Worm (Caenorhabditis elegans) whole organism, L3 larva: Measurements from ENCODE around the gene dyf-19.

Experiments
- R02D3.7 ChIP-seq: fragments of 150-350 bp; optimal IDR thresholded peaks from 2 replicates; lab custom pipeline; 2014; ENCODE audit warnings: missing biosample characterization, missing genetic modification characterization
- ZK546.5 ChIP-seq: sonication (generic microtip); optimal IDR thresholded peaks from 2 replicates; lab custom pipeline; 2017; ENCODE audit warnings: missing biosample characterization, missing genetic modification characterization
- ama-1 ChIP-seq: fragments of 150-350 bp; optimal IDR thresholded peaks from 2 replicates; lab custom pipeline; 2018
- ceh-16 ChIP-seq: sonication (generic microtip); optimal IDR thresholded peaks from 2 replicates; lab custom pipeline; 2017; ENCODE audit warnings: missing biosample characterization, missing genetic modification characterization
- ceh-28 ChIP-seq: fragments of 150-350 bp; optimal IDR thresholded peaks from 2 replicates; lab custom pipeline; 2014; ENCODE audit warnings: missing biosample characterization, missing genetic modification reagents, missing genetic modification characterization
- ceh-82 ChIP-seq: fragments of 150-350 bp; optimal IDR thresholded peaks from 2 replicates; lab custom pipeline; 2014; ENCODE audit warnings: missing biosample characterization, missing genetic modification characterization
- ceh-9 ChIP-seq: sonication (generic microtip); optimal IDR thresholded peaks from 2 replicates; lab custom pipeline; 2018; ENCODE audit warnings: missing biosample characterization, missing genetic modification characterization
- daf-12 ChIP-seq: fragments of 150-350 bp; optimal IDR thresholded peaks from 2 replicates; lab custom pipeline; 2014; ENCODE audit warnings: missing biosample characterization, missing genetic modification reagents, missing genetic modification characterization
- egl-27 ChIP-seq: sonication (generic microtip); optimal IDR thresholded peaks from 4 replicates; lab custom pipeline; 2017; ENCODE audit warnings: missing biosample characterization, missing genetic modification reagents, missing genetic modification characterization
- egl-5 ChIP-seq: fragments of 150-350 bp; optimal IDR thresholded peaks from 2 replicates; lab custom pipeline; 2017; ENCODE audit warnings: missing biosample characterization, missing genetic modification reagents, missing genetic modification characterization, inconsistent platforms
- elt-1 ChIP-seq: fragments of 150-350 bp; optimal IDR thresholded peaks from 2 replicates; lab custom pipeline; 2014; ENCODE audit warnings: missing biosample characterization, missing genetic modification characterization
- elt-2 ChIP-seq: sonication (generic microtip); optimal IDR thresholded peaks from 2 replicates; lab custom pipeline; 2016; ENCODE audit warnings: missing genetic modification reagents, mild to moderate bottlenecking, missing genetic modification characterization, missing compliant biosample characterization
- eor-1 ChIP-seq, 2 experiments: fragments of 150-350 bp; optimal IDR thresholded peaks; 2 replicates each; lab custom pipeline; 2014 to 2018; ENCODE audit warnings: missing biosample characterization in 2 of 2, missing genetic modification characterization in 2 of 2
- fkh-10 ChIP-seq: sonication (generic microtip); optimal IDR thresholded peaks from 2 replicates; lab custom pipeline; 2017; ENCODE audit warnings: missing biosample characterization, missing genetic modification reagents, missing genetic modification characterization
- fos-1 ChIP-seq: fragments of 150-350 bp; optimal IDR thresholded peaks from 2 replicates; lab custom pipeline; 2014; ENCODE audit warnings: missing biosample characterization, missing genetic modification characterization
- hmg-11 ChIP-seq: sonication (generic microtip); optimal IDR thresholded peaks from 2 replicates; lab custom pipeline; 2016; ENCODE audit warnings: missing genetic modification characterization, missing compliant biosample characterization
- jun-1 ChIP-seq: fragments of 150-350 bp; optimal IDR thresholded peaks from 2 replicates; lab custom pipeline; 2014; ENCODE audit warnings: missing biosample characterization, missing genetic modification reagents, missing genetic modification characterization
- lin-15B ChIP-seq: fragments of 150-350 bp; optimal IDR thresholded peaks from 2 replicates; lab custom pipeline; 2014; ENCODE audit warnings: missing biosample characterization, missing genetic modification characterization
- lin-39 ChIP-seq: fragments of 150-350 bp; optimal IDR thresholded peaks from 2 replicates; lab custom pipeline; 2018; ENCODE audit warnings: missing biosample characterization, missing genetic modification reagents, missing genetic modification characterization
- lsy-12 ChIP-seq: sonication (generic microtip); optimal IDR thresholded peaks from 2 replicates; lab custom pipeline; 2016; ENCODE audit warnings: mild to moderate bottlenecking, missing genetic modification characterization, missing compliant biosample characterization
- mdl-1 ChIP-seq: fragments of 150-350 bp; optimal IDR thresholded peaks from 2 replicates; lab custom pipeline; 2014; ENCODE audit warnings: missing biosample characterization, missing genetic modification characterization
- nfya-1 ChIP-seq: sonication (generic microtip); optimal IDR thresholded peaks from 2 replicates; lab custom pipeline; 2017; ENCODE audit warnings: missing genetic modification characterization, mild to moderate bottlenecking, missing compliant biosample characterization, antibody characterized with exemption, moderate library complexity; ENCODE audit not compliant: insufficient read depth
- nhr-23 ChIP-seq: fragments of 150-350 bp; optimal IDR thresholded peaks from 2 replicates; lab custom pipeline; 2014; ENCODE audit warnings: missing biosample characterization, missing genetic modification reagents, missing genetic modification characterization
- nhr-25 ChIP-seq: sonication (generic microtip); optimal IDR thresholded peaks from 2 replicates; lab custom pipeline; 2017; ENCODE audit warnings: missing biosample characterization, missing genetic modification characterization
- nhr-28 ChIP-seq: fragments of 150-350 bp; optimal IDR thresholded peaks from 2 replicates; lab custom pipeline; 2014; ENCODE audit warnings: missing biosample characterization, missing genetic modification characterization
- nhr-43 ChIP-seq: sonication (generic microtip); optimal IDR thresholded peaks from 2 replicates; lab custom pipeline; 2016; ENCODE audit warnings: mild to moderate bottlenecking, missing genetic modification characterization, missing compliant biosample characterization; ENCODE audit not compliant: poor library complexity, severe bottlenecking
- nhr-77 ChIP-seq: fragments of 150-350 bp; optimal IDR thresholded peaks from 2 replicates; lab custom pipeline; 2014; ENCODE audit warnings: missing biosample characterization, missing genetic modification characterization
- pha-4 ChIP-seq: fragments of 150-350 bp; optimal IDR thresholded peaks from 2 replicates; lab custom pipeline; 2014; ENCODE audit warnings: missing biosample characterization, missing genetic modification reagents, missing genetic modification characterization
- snpc-4 ChIP-seq: fragments of 150-350 bp; optimal IDR thresholded peaks from 2 replicates; lab custom pipeline; 2014; ENCODE audit warnings: missing biosample characterization, missing genetic modification characterization
- unc-39 ChIP-seq: sonication (generic microtip); optimal IDR thresholded peaks from 4 replicates; lab custom pipeline; 2017; ENCODE audit warnings: missing biosample characterization, missing genetic modification characterization
- unc-62 ChIP-seq: fragments of 150-350 bp; sonication (generic microtip); optimal IDR thresholded peaks from 4 replicates; lab custom pipeline; 2014; ENCODE audit warnings: missing biosample characterization, missing genetic modification reagents, missing genetic modification characterization
- zag-1 ChIP-seq: fragments of 150-350 bp; optimal IDR thresholded peaks from 2 replicates; lab custom pipeline; 2014; ENCODE audit warnings: missing biosample characterization, missing genetic modification characterization
- ztf-11 ChIP-seq: fragments of 150-350 bp; optimal IDR thresholded peaks from 2 replicates; lab custom pipeline; 2014; ENCODE audit warnings: missing biosample characterization, missing genetic modification characterization
- ztf-4 ChIP-seq: fragments of 150-350 bp; optimal IDR thresholded peaks from 2 replicates; lab custom pipeline; 2014; ENCODE audit warnings: missing biosample characterization, missing genetic modification characterization

The dyf-19 gene

DNA sequence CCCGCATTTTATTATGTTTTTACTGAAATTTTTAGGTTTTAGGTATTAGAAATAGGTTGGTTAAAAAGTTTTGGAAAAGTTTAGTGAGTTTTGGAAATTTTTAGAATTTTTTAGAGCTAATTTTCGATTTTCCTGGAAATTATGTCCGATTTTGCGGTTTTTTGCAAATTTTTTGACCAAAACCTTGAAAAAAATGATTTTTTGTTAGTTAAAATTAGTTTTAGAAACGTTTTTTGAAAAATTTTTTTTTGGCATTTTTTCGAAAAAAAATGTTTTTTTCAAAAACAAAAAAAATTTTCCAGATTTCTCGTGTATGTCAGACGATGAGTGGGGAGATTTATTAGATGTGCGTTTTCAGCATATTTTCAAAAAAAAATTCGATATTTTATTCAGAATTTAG is at the start of gene dyf-19:
dyf-19 (plus strand) TSS at position 301 of the 400 bp plus-strand sequence.
- TF ChIP-seq elt-2 (no peak), eor-1 (tag; optimal IDR thresholded peaks at IDR 0.05; lab: Kevin White, UChicago) (no peak), ceh-9 (tag; lab: Kevin White, UChicago) (no peak), unc-39 (tag; lab: Kevin White, UChicago) (no peak), mdl-1 (tag; lab: Kevin White, UChicago) (no peak), zag-1 (tag; lab: Kevin White, UChicago) (no peak), nhr-43 (tag; lab: Kevin White, UChicago) (no peak), ZK546.5 (tag; lab: Kevin White, UChicago) (no peak), ceh-82 (no peak), nhr-28 (tag; lab: Kevin White, UChicago) (no peak), fos-1 (no peak)
- TF ChIP-seq, all 47 proteins: peak for 0

DNA sequence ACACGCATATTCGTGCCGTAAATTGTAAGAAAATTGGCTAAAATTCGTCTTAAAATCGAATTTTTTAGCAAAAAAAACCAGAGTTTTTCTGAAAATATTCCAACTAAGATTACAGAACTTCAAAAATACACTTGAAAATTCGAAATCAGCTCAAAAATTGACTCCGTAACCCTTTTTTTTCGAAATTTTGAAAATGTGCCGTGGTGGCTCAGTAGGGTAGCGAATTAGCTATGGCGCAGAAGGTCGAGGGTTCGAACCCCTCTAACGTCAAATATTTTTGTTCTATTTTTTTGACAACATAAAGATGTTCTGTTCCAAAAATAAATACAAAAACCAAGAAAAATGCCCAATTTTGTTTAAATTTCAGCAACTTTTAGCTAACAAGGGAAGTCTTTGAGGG is 45.3 kb upstream of the dyf-19 start:
- TF ChIP-seq zag-1 (tag; lab: Kevin White, UChicago) = no peak
- TF ChIP-seq jun-1 = no peak
- TF ChIP-seq fos-1 = no peak
- no peak for TF ChIP-seq lin-15B
- no peak for TF ChIP-seq egl-5 (tag; lab: Kevin White, UChicago)
- no peak for TF ChIP-seq nfya-1 (tag; lab: Kevin White, UChicago)
- TF ChIP-seq nhr-25 (tag; lab: Kevin White, UChicago) = no peak
- no peak for TF ChIP-seq ceh-16 (tag; lab: Kevin White, UChicago)
- no peak for TF ChIP-seq mdl-1 (tag; lab: Kevin White, UChicago)
- no peak for TF ChIP-seq pha-4 (tag; lab: Kevin White, UChicago)
- no peak for TF ChIP-seq R02D3.7 (tag; lab: Kevin White, UChicago)
- TF ChIP-seq nhr-43 (tag; lab: Kevin White, UChicago) = no peak
- TF ChIP-seq, all 47 proteins: peak for 0

DNA sequence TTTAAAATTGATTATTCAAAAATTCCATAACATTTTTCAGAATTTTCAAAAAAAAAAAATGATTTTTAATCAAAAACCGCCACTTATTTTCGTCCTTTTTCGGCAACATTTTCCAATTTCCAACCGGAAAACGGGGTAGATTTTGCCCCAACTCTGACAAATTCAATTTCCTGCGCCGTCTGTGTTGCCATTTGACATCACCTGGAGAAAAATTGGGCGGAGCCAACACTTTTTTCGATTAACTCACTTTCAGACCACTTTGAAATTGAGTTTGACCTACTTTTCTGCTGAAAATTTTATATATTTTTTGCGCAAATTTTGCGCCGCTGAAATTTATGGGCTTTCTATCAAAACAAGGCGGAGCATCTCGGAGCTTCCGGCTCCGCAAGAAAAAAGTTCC is 42.6 kb upstream of the dyf-19 start:
- TF ChIP-seq lin-15B = no peak
- no peak for TF ChIP-seq nhr-43 (tag; lab: Kevin White, UChicago)
- TF ChIP-seq lsy-12 (tag; lab: Kevin White, UChicago) = no peak
- no peak for TF ChIP-seq ztf-11 (tag; lab: Kevin White, UChicago)
- no peak for TF ChIP-seq mdl-1 (tag; lab: Kevin White, UChicago)
- TF ChIP-seq elt-2 = no peak
- no peak for TF ChIP-seq unc-39 (tag; lab: Kevin White, UChicago)
- TF ChIP-seq egl-5 (tag; lab: Kevin White, UChicago) = no peak
- no peak for TF ChIP-seq fkh-10 (GFP tag; lab: Kevin White, UChicago)
- TF ChIP-seq egl-27 = no peak
- TF ChIP-seq lin-39 = no peak
- TF ChIP-seq zag-1 (tag; lab: Kevin White, UChicago) = no peak
- TF ChIP-seq, all 47 proteins: peak for 0

DNA sequence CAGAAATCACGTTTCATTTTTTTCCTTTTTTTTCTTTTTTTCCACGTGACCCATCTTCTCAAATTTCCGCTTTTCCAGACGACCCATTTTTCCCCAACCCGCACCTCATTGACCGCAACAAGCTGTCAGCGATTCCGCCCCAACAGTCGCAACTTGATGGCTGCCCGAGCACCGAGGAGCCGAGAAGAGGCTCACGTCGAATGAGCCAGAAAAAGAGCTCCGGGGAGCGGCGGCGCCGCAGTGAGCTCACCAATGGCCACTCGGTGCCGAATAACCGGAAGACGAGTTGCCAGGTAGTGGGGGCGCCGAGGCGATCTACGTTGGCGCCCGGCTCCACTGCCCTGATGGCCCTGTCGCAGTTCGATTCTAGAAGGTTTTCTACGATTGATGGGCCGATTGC is 34.0 kb upstream of the dyf-19 start:
- no peak for TF ChIP-seq unc-39 (tag; lab: Kevin White, UChicago)
- no peak for TF ChIP-seq daf-12
- no peak for TF ChIP-seq pha-4 (tag; lab: Kevin White, UChicago)
- TF ChIP-seq R02D3.7 (tag; lab: Kevin White, UChicago) = no peak
- TF ChIP-seq ceh-16 (tag; lab: Kevin White, UChicago) = no peak
- TF ChIP-seq hmg-11 = no peak
- no peak for TF ChIP-seq nhr-28 (tag; lab: Kevin White, UChicago)
- no peak for TF ChIP-seq ceh-9 (tag; lab: Kevin White, UChicago)
- TF ChIP-seq eor-1 (tag; optimal IDR thresholded peaks at IDR 0.05; lab: Kevin White, UChicago) = no peak
- TF ChIP-seq elt-1 (tag; lab: Kevin White, UChicago) = no peak
- no peak for TF ChIP-seq ztf-4 (tag; lab: Kevin White, UChicago)
- no peak for TF ChIP-seq nhr-23 (tag; lab: Kevin White, UChicago)
- no peak for TF ChIP-seq ztf-11 (tag; lab: Kevin White, UChicago)
- no peak for TF ChIP-seq ceh-28 (tag; lab: Kevin White, UChicago)
- no peak for TF ChIP-seq unc-62 (GFP tag; lab: Kevin White, UChicago)

DNA sequence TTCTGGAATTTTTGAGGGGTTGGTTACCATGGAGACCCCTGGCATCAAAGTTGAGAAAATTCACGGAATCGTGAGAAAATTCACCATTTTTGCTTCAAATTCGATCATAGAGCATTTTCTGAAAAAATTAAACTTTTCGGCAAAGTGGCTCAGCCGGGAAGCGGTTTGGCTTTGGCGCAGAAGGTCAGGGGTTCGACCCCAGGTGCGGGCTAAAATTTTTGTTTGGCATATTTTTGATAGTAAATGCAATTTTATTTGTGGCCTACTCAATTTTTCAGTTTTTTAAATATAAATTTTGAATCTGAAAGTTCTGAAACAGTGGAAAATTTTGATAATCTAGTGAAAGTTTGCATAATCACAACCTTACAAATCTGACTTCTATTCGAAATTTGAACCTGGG is 25.8 kb upstream of the dyf-19 start:
- TF ChIP-seq lin-15B = no peak
- no peak for TF ChIP-seq ceh-9 (tag; lab: Kevin White, UChicago)
- no peak for TF ChIP-seq nhr-25 (tag; lab: Kevin White, UChicago)
- TF ChIP-seq nhr-23 (tag; lab: Kevin White, UChicago) = no peak
- TF ChIP-seq jun-1 = no peak
- TF ChIP-seq nhr-77 (tag; lab: Kevin White, UChicago) = no peak
- TF ChIP-seq snpc-4 (tag; lab: Kevin White, UChicago) = no peak
- TF ChIP-seq nfya-1 (tag; lab: Kevin White, UChicago) = no peak
- no peak for TF ChIP-seq eor-1 (tag; optimal IDR thresholded peaks at IDR 0.05; lab: Kevin White, UChicago)
- no peak for TF ChIP-seq ama-1 (lab: Kevin White, UChicago)
